Worm (Caenorhabditis elegans) whole organism, early embryonic: ENCODE data around the gene E02C12.11.

ENCODE experiments used
- B0310.2 ChIP-seq: sonication (generic microtip); optimal IDR thresholded peaks from 2 replicates; lab custom pipeline; 2016; ENCODE audit warnings: mild to moderate bottlenecking, missing genetic modification characterization, missing compliant biosample characterization
- ama-1 ChIP-seq: fragments of 150-350 bp; optimal IDR thresholded peaks from 2 replicates; lab custom pipeline; 2014
- hmbx-1 ChIP-seq: sonication (generic microtip); optimal IDR thresholded peaks from 2 replicates; lab custom pipeline; 2016; ENCODE audit warnings: mild to moderate bottlenecking, missing genetic modification characterization, missing compliant biosample characterization

DNA sequence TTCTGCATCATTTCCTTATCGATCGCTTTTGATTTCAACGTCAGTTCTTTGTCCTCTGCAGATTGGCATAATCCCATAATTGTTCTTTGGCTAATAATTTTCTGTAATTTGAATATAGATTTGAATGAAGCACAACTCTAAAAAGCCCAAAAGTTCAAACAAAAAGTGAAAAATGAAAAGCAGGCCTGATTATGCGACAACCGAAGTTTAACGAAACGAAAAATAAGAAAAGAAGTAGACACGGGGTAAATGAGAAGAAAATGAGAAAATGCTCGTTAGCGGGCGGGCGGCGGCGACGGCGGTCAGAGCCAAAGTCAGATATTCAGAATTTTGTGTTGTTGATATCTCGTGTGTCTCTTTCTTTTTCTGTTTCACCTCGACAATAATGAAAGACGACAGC is 20.0 kb downstream of the E02C12.11 start, which contains the start of gene gpa-3:
- no peak for TF ChIP-seq ama-1 (lab: Kevin White, UChicago)
- TF ChIP-seq hmbx-1 (tag; lab: Kevin White, UChicago) = no peak
- TF ChIP-seq B0310.2 (tag; lab: Kevin White, UChicago) = no peak
